Worm (Caenorhabditis elegans): ENCODE measurements around the gene F46F3.3.

DNA sequence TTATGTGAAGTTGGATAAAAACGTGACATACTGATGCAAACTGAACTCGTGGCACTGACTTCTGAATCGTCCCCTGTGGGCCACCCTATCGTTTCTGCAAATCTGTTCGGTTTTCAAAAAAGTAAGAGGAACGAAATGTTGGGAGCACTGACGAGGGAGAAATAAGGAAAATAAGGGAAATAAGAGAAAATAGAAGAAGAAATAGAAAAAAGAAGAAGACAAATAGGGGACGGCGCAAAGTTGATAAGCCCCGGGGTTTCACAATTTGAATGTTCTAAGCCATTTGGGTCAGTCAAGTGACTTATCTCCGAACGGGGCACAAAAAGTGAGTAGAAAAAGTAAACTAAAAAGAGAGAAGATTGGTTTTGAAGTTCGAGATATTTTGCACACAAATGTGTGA, 28.3 kb downstream of the F46F3.3 start, which contains the start of gene W05E10.5:
- no peak for TF ChIP-seq him-1 (tag; optimal IDR thresholded peaks at IDR 0.05)
- TF ChIP-seq W03F9.2 (tag; optimal IDR thresholded peaks at IDR 0.05), result no peak

All from whole organism, L4/young adult.